Worm (Caenorhabditis elegans) whole organism, L1 larva: ENCODE measurements around the gene Y53F4B.39.

Source experiments
- C34B4.2 ChIP-seq: sonication (generic microtip); optimal IDR thresholded peaks from 2 replicates; lab custom pipeline; 2017; ENCODE audit warnings: mild to moderate bottlenecking, missing genetic modification characterization, missing compliant biosample characterization
- F16B12.6 ChIP-seq: fragments of 150-350 bp; optimal IDR thresholded peaks from 2 replicates; lab custom pipeline; 2014; ENCODE audit warnings: missing biosample characterization, missing genetic modification characterization
- Y116A8C.19 ChIP-seq: sonication (generic microtip); optimal IDR thresholded peaks from 2 replicates; lab custom pipeline; 2016; ENCODE audit warnings: missing compliant biosample characterization, missing genetic modification characterization, borderline replicate concordance
- aly-2 ChIP-seq: fragments of 150-350 bp; optimal IDR thresholded peaks from 2 replicates; lab custom pipeline; 2014; ENCODE audit warnings: missing biosample characterization, missing genetic modification characterization
- ama-1 ChIP-seq: fragments of 150-350 bp; optimal IDR thresholded peaks from 2 replicates; lab custom pipeline; 2014
- ceh-82 ChIP-seq, 3 experiments: fragments of 150-350 bp in 1 of 3; sonication (generic microtip) in 2 of 3; optimal IDR thresholded peaks; 2 replicates each; lab custom pipeline; 2014 to 2017; ENCODE audit warnings: missing biosample characterization in 3 of 3, missing genetic modification characterization in 3 of 3
- ceh-88 ChIP-seq: fragments of 200-800 bp; sonication (Bioruptor generic); IDR thresholded peaks from 2 replicates; pipeline ENCODE4 v1.3.6; 2022; ENCODE audit warnings: missing genetic modification characterization, missing compliant biosample characterization
- ceh-90 ChIP-seq: sonication (generic microtip); optimal IDR thresholded peaks from 2 replicates; lab custom pipeline; 2016; ENCODE audit warnings: missing genetic modification characterization, missing compliant biosample characterization
- dpl-1 ChIP-seq, 3 experiments: fragments of 150-350 bp in 2 of 3; sonication (generic microtip) in 1 of 3; optimal IDR thresholded peaks; 2 replicates each; lab custom pipeline; 2014 to 2017; ENCODE audit warnings: missing biosample characterization in 3 of 3, missing genetic modification characterization in 3 of 3, missing genetic modification reagents in 3 of 3
- efl-1 ChIP-seq, 4 experiments: fragments of 150-350 bp; optimal IDR thresholded peaks in 3 of 4; peaks in 1 of 4; 1 replicate in 1 of 4; 2 replicates in 3 of 4; lab custom pipeline; 2014; ENCODE audit warnings: missing biosample characterization in 2 of 4, missing genetic modification characterization in 2 of 4, missing genetic modification reagents in 2 of 4
- egl-27 ChIP-seq, 2 experiments: fragments of 150-350 bp in 1 of 2; sonication (generic microtip); optimal IDR thresholded peaks; 3 replicates each; lab custom pipeline; 2017 to 2018; ENCODE audit warnings: missing biosample characterization in 2 of 2, missing genetic modification characterization in 2 of 2, missing genetic modification reagents in 2 of 2
- elt-3 ChIP-seq, 6 experiments: fragments of 150-350 bp in 1 of 6; sonication (generic microtip); optimal IDR thresholded peaks; 2 replicates each; lab custom pipeline; 2017 to 2018; ENCODE audit warnings: missing biosample characterization in 6 of 6, missing genetic modification characterization in 6 of 6, inconsistent platforms in 1 of 6
- fkh-10 ChIP-seq: sonication (generic microtip); optimal IDR thresholded peaks from 2 replicates; lab custom pipeline; 2017; ENCODE audit warnings: missing biosample characterization, missing genetic modification reagents, missing genetic modification characterization
- fkh-8 ChIP-seq: sonication (generic microtip); optimal IDR thresholded peaks from 2 replicates; lab custom pipeline; 2016; ENCODE audit warnings: mild to moderate bottlenecking, missing genetic modification characterization, missing compliant biosample characterization
- grh-1 ChIP-seq: fragments of 200-800 bp; sonication (Bioruptor generic); IDR thresholded peaks from 2 replicates; pipeline ENCODE4 v1.3.6; 2022; ENCODE audit warnings: missing genetic modification reagents, missing genetic modification characterization, missing compliant biosample characterization
- hlh-4 ChIP-seq: sonication (generic microtip); optimal IDR thresholded peaks from 2 replicates; lab custom pipeline; 2016; ENCODE audit warnings: mild to moderate bottlenecking, missing genetic modification characterization, missing compliant biosample characterization
- hpl-2 ChIP-seq: fragments of 150-350 bp; optimal IDR thresholded peaks from 2 replicates; lab custom pipeline; 2014; ENCODE audit warnings: missing biosample characterization, missing genetic modification reagents, missing genetic modification characterization
- isw-1 ChIP-seq: fragments of 200-800 bp; sonication (Bioruptor generic); IDR thresholded peaks from 2 replicates; pipeline ENCODE4 v1.3.6; 2022; ENCODE audit warnings: missing genetic modification characterization, missing compliant biosample characterization
- lin-14 ChIP-seq: fragments of 200-800 bp; sonication (Bioruptor generic); optimal IDR thresholded peaks from 2 replicates; lab custom pipeline; 2018; ENCODE audit warnings: mild to moderate bottlenecking, missing genetic modification characterization, moderate library complexity, missing compliant biosample characterization
- lir-3 ChIP-seq: sonication (generic microtip); optimal IDR thresholded peaks from 2 replicates; lab custom pipeline; 2016; ENCODE audit warnings: mild to moderate bottlenecking, missing genetic modification characterization, moderate library complexity, missing compliant biosample characterization; ENCODE audit not compliant: poor library complexity
- lsy-2 ChIP-seq, 2 experiments: fragments of 150-350 bp; optimal IDR thresholded peaks; 2 replicates each; lab custom pipeline; 2014; ENCODE audit warnings: missing biosample characterization in 2 of 2, missing genetic modification characterization in 2 of 2
- mdl-1 ChIP-seq, 2 experiments: fragments of 150-350 bp; optimal IDR thresholded peaks; 2 replicates each; lab custom pipeline; 2014 to 2017; ENCODE audit warnings: missing biosample characterization in 2 of 2, missing genetic modification characterization in 2 of 2, inconsistent platforms in 1 of 2
- nhr-11 ChIP-seq: fragments of 150-350 bp; optimal IDR thresholded peaks from 2 replicates; lab custom pipeline; 2014; ENCODE audit warnings: missing biosample characterization, missing genetic modification characterization
- nhr-19 ChIP-seq: fragments of 200-800 bp; sonication (Bioruptor generic); conservative IDR thresholded peaks from 2 replicates; pipeline ENCODE4 v1.3.6; 2022; ENCODE audit warnings: missing genetic modification characterization, missing compliant biosample characterization
- nhr-20 ChIP-seq: sonication (generic microtip); optimal IDR thresholded peaks from 2 replicates; lab custom pipeline; 2016; ENCODE audit warnings: mild to moderate bottlenecking, missing genetic modification characterization, missing compliant biosample characterization
- nhr-71 ChIP-seq: sonication (generic microtip); optimal IDR thresholded peaks from 2 replicates; lab custom pipeline; 2016; ENCODE audit warnings: mild to moderate bottlenecking, missing genetic modification characterization, moderate library complexity, missing compliant biosample characterization
- nhr-76 ChIP-seq: sonication (generic microtip); optimal IDR thresholded peaks from 2 replicates; lab custom pipeline; 2017; ENCODE audit warnings: missing biosample characterization, missing genetic modification characterization
- nhr-77 ChIP-seq: fragments of 150-350 bp; optimal IDR thresholded peaks from 2 replicates; lab custom pipeline; 2014; ENCODE audit warnings: missing biosample characterization, missing genetic modification characterization
- nhr-85 ChIP-seq: sonication (generic microtip); peaks from one replicate; lab custom pipeline; 2016; ENCODE audit warnings: missing genetic modification characterization, inconsistent platforms, missing compliant biosample characterization
- nhr-90 ChIP-seq: sonication (generic microtip); optimal IDR thresholded peaks from 2 replicates; lab custom pipeline; 2016; ENCODE audit warnings: mild to moderate bottlenecking, missing genetic modification characterization, missing compliant biosample characterization; ENCODE audit not compliant: poor library complexity
- pag-3 ChIP-seq: sonication (generic microtip); optimal IDR thresholded peaks from 2 replicates; lab custom pipeline; 2017; ENCODE audit warnings: missing genetic modification characterization, mild to moderate bottlenecking, missing compliant biosample characterization, antibody characterized with exemption, borderline replicate concordance; ENCODE audit not compliant: insufficient read depth
- pqm-1 ChIP-seq: sonication (generic microtip); optimal IDR thresholded peaks from 3 replicates; lab custom pipeline; 2017; ENCODE audit warnings: missing biosample characterization, missing genetic modification characterization
- rnt-1 ChIP-seq: sonication (generic microtip); optimal IDR thresholded peaks from 2 replicates; lab custom pipeline; 2016; ENCODE audit warnings: mild to moderate bottlenecking, missing genetic modification characterization, moderate library complexity, missing compliant biosample characterization
- skn-1 ChIP-seq: fragments of 150-350 bp; optimal IDR thresholded peaks from 2 replicates; lab custom pipeline; 2014; ENCODE audit warnings: missing biosample characterization, missing genetic modification characterization
- snpc-4 ChIP-seq: fragments of 150-350 bp; optimal IDR thresholded peaks from 2 replicates; lab custom pipeline; 2014; ENCODE audit warnings: missing biosample characterization, missing genetic modification characterization
- snu-23 ChIP-seq: sonication (generic microtip); optimal IDR thresholded peaks from 2 replicates; lab custom pipeline; 2016; ENCODE audit warnings: missing genetic modification characterization, missing compliant biosample characterization
- sox-4 ChIP-seq: sonication (generic microtip); optimal IDR thresholded peaks from 2 replicates; lab custom pipeline; 2016; ENCODE audit warnings: missing genetic modification characterization, missing compliant biosample characterization
- sptf-1 ChIP-seq: fragments of 150-350 bp; optimal IDR thresholded peaks from 2 replicates; lab custom pipeline; 2014; ENCODE audit warnings: missing biosample characterization, missing genetic modification characterization
- sup-37 ChIP-seq: fragments of 200-800 bp; sonication (Bioruptor generic); optimal IDR thresholded peaks from 2 replicates; lab custom pipeline; 2018; ENCODE audit warnings: mild to moderate bottlenecking, missing genetic modification characterization, missing compliant biosample characterization
- tbx-2 ChIP-seq: sonication (generic microtip); optimal IDR thresholded peaks from 2 replicates; lab custom pipeline; 2016; ENCODE audit warnings: missing genetic modification characterization, missing compliant biosample characterization
- unc-130 ChIP-seq: fragments of 150-350 bp; optimal IDR thresholded peaks from 2 replicates; lab custom pipeline; 2017; ENCODE audit warnings: missing biosample characterization, missing genetic modification characterization, inconsistent platforms
- unc-86 ChIP-seq: sonication (generic microtip); optimal IDR thresholded peaks from 2 replicates; lab custom pipeline; 2016; ENCODE audit warnings: missing genetic modification characterization, missing compliant biosample characterization
- vab-15 ChIP-seq: sonication (generic microtip); optimal IDR thresholded peaks from 2 replicates; lab custom pipeline; 2017; ENCODE audit warnings: missing genotype, mild to moderate bottlenecking, missing genetic modification characterization, missing compliant biosample characterization
- ztf-11 ChIP-seq, 2 experiments: sonication (generic microtip); optimal IDR thresholded peaks; 2 replicates each; lab custom pipeline; 2016 to 2017; ENCODE audit warnings: missing genetic modification characterization in 2 of 2, missing biosample characterization in 1 of 2, missing compliant biosample characterization in 1 of 2
- ztf-4 ChIP-seq: fragments of 150-350 bp; optimal IDR thresholded peaks from 2 replicates; lab custom pipeline; 2014; ENCODE audit warnings: missing biosample characterization, missing genetic modification characterization

The Y53F4B.39 gene

ce11 chrII:15165681-15166235, 55.8 kb downstream of the Y53F4B.39 start, which contains the start of gene gst-27 (continued):
- no peak for TF ChIP-seq Y116A8C.19 (tag; lab: Kevin White, UChicago)
- peak; percentile 73 for TF ChIP-seq nhr-76 (tag; lab: Kevin White, UChicago)
- peak; percentile 89 for TF ChIP-seq nhr-20 (tag; lab: Kevin White, UChicago)
- TF ChIP-seq nhr-19 (GFP tag; lab: Robert Waterston, UW) = peak; percentile 81
- TF ChIP-seq ceh-82 (tag; optimal IDR thresholded peaks at IDR 0.05; lab: Kevin White, UChicago) = peak in 2 of 3 experiments; percentile 76 to 92
- TF ChIP-seq F16B12.6 (tag; lab: Kevin White, UChicago) = peak; percentile 47
- TF ChIP-seq pqm-1 (tag; lab: Kevin White, UChicago) = no peak
- TF ChIP-seq lin-14 = peak; percentile 87
- TF ChIP-seq hlh-4 (tag; lab: Kevin White, UChicago) = no peak
- TF ChIP-seq C34B4.2 = no peak
- TF ChIP-seq lir-3 = peak; percentile 87
- peak; percentile 59 for TF ChIP-seq aly-2 (tag; lab: Kevin White, UChicago)
- peak; percentile 45 for TF ChIP-seq ztf-4
- TF ChIP-seq ceh-90 = peak; percentile 42
- peak; percentile 49 for TF ChIP-seq unc-86 (tag; lab: Kevin White, UChicago)
- TF ChIP-seq dpl-1 (GFP tag; optimal IDR thresholded peaks at IDR 0.05; lab: Kevin White, UChicago) = peak; percentile 59 to 74 (median 67)
- peak; percentile 84 for TF ChIP-seq skn-1
- no peak for TF ChIP-seq pag-3
- peak; percentile 93 for TF ChIP-seq nhr-77 (tag; lab: Kevin White, UChicago)
- TF ChIP-seq snu-23 (GFP tag; lab: Kevin White, UChicago) = peak; percentile 93
- TF ChIP-seq mdl-1 (tag; optimal IDR thresholded peaks at IDR 0.05; lab: Kevin White, UChicago) = peak in 1 of 2 experiments; percentile 81
- TF ChIP-seq nhr-11 (tag; lab: Kevin White, UChicago) = peak; percentile 18
- peak; percentile 33 for TF ChIP-seq unc-130
- TF ChIP-seq isw-1 = peak; percentile 49
- TF ChIP-seq rnt-1 = peak; percentile 89
- TF ChIP-seq sup-37 (GFP tag; lab: Kevin White, UChicago) = no peak
- peak; percentile 90 for TF ChIP-seq nhr-71 (tag; lab: Kevin White, UChicago)
- peak; percentile 79 to 88 for TF ChIP-seq lsy-2 (tag; optimal IDR thresholded peaks at IDR 0.05; lab: Kevin White, UChicago)
- TF ChIP-seq sox-4 (tag; lab: Kevin White, UChicago) = peak; percentile 46
- TF ChIP-seq ztf-11 (tag; optimal IDR thresholded peaks at IDR 0.05; lab: Kevin White, UChicago) = peak in 1 of 2 experiments; percentile 64
- peak; percentile 76 for TF ChIP-seq tbx-2 (tag; lab: Kevin White, UChicago)
- peak; percentile 5 to 49 for TF ChIP-seq egl-27 (tag; optimal IDR thresholded peaks at IDR 0.05; lab: Kevin White, UChicago)
- no peak for TF ChIP-seq vab-15 (tag; lab: Kevin White, UChicago)
- peak; percentile 14 for TF ChIP-seq ama-1
- peak; percentile 72 to 80 for TF ChIP-seq efl-1 (optimal IDR thresholded peaks at IDR 0.05; lab: Kevin White, UChicago)
- TF ChIP-seq efl-1 (GFP tag; optimal IDR thresholded peaks at IDR 0.05 in 1 of 2; lab: Kevin White, UChicago) = peak; percentile 71 to 95
- peak; percentile 4 for TF ChIP-seq fkh-10 (GFP tag; lab: Kevin White, UChicago)
- TF ChIP-seq ceh-88 (GFP tag; lab: Robert Waterston, UW) = peak; percentile 53
- peak in 4 of 6 experiments; percentile 13 to 80 (median 60) for TF ChIP-seq elt-3 (tag; optimal IDR thresholded peaks at IDR 0.05; lab: Kevin White, UChicago)
- peak; percentile 67 for TF ChIP-seq nhr-85 (tag; lab: Kevin White, UChicago)
- TF ChIP-seq snpc-4 (tag; lab: Kevin White, UChicago) = peak; percentile 79
- TF ChIP-seq grh-1 (GFP tag; lab: Robert Waterston, UW) = peak; percentile 52; the same call in 1 of the 2 replicates
- peak; percentile 32 for TF ChIP-seq hpl-2 (GFP tag; lab: Kevin White, UChicago)
- TF ChIP-seq fkh-8 = peak; percentile 70
- peak; percentile 91 for TF ChIP-seq nhr-90 (tag; lab: Kevin White, UChicago)
- TF ChIP-seq sptf-1 (tag; lab: Kevin White, UChicago) = no peak
